Fruit fly (Drosophila melanogaster): ENCODE results near the gene Traf6.

Gene Traf6

DNA sequence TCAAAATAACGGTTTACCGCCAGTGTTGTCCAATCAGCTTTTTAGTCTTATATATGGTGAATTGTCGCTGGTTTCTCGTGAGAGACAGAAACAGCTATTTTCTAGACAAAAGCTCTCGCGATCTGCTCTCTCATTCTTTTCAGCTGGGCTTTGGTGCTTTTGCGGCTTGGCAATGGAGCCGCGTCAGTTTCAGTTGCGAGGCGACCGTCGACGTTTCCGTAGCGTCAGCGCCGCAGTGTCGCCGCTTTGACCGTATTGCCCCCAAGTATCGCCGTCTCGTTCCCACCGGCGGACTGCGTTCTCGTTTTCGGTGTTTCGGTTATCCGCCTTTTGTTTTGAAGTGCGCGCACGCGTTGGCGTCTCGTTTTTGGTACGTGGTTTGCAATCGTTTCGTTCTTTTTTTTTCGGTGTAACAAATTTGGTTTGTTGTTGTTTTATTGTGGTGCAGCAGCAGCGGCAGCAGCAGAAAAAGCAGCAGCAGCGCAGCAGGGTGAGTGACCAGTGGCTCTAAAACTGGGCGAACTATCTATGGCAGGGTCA is 35.9 kb upstream of the Traf6 start (continued):
- TF ChIP-seq cato (GFP tag; optimal IDR thresholded peaks at IDR 0.05; ENCODE audit: borderline replicate concordance) (no peak), CG6854 (GFP tag; optimal IDR thresholded peaks at IDR 0.05) (peak; percentile 13), lmd (GFP tag; IDR thresholded peaks at IDR 0.05) (0 out of 2 replicates have a peak, but pooled peaks have one; percentile 6), Tbp (GFP tag; optimal IDR thresholded peaks at IDR 0.05) (no peak), CG6654 (GFP tag; optimal IDR thresholded peaks at IDR 0.05) (peak; percentile 94), ken (GFP tag; IDR thresholded peaks at IDR 0.05) (no peak), CG18619 (GFP tag; optimal IDR thresholded peaks at IDR 0.05) (no peak), br (optimal IDR thresholded peaks at IDR 0.05) (no peak), lilli (GFP tag; optimal IDR thresholded peaks at IDR 0.05) (no peak), ci (GFP tag; IDR thresholded peaks at IDR 0.05) (peak; percentile 73), shn (GFP tag; optimal IDR thresholded peaks at IDR 0.05) (no peak), cwo (GFP tag; optimal IDR thresholded peaks at IDR 0.05) (peak; percentile 73), CG7987 (GFP tag; optimal IDR thresholded peaks at IDR 0.05) (peak; percentile 34), Asciz (GFP tag; optimal IDR thresholded peaks at IDR 0.05) (no peak), CG8281 (tag; optimal IDR thresholded peaks at IDR 0.05) (no peak), CG2199 (GFP tag; IDR thresholded peaks at IDR 0.05) (0 out of 3 replicates have a peak, but pooled peaks have one; percentile 53), sr (GFP tag; IDR thresholded peaks at IDR 0.05) (peak; percentile 80), tio (GFP tag; optimal IDR thresholded peaks at IDR 0.05) (no peak), CG1792 (GFP tag; optimal IDR thresholded peaks at IDR 0.05) (no peak), peb (GFP tag; IDR thresholded peaks at IDR 0.05) (no peak), CG33213 (GFP tag; optimal IDR thresholded peaks at IDR 0.05) (no peak), kni (GFP tag; optimal IDR thresholded peaks at IDR 0.05) (peak; percentile 69), Mrtf (GFP tag; IDR thresholded peaks at IDR 0.05) (no peak), Doc2 (GFP tag; IDR thresholded peaks at IDR 0.05) (no peak), Trl (optimal IDR thresholded peaks at IDR 0.05) (peak; percentile 28 to 58), Trl (GFP tag; optimal IDR thresholded peaks at IDR 0.05) (no peak), CG8765 (GFP tag; IDR thresholded peaks at IDR 0.05) (0 out of 2 replicates have a peak, but pooled peaks have one; percentile 7), CG4707 (GFP tag; optimal IDR thresholded peaks at IDR 0.05) (no peak), CG34224 (GFP tag; IDR thresholded peaks at IDR 0.05; ENCODE audit: partially characterized antibody) (no peak), CHES-1-like (GFP tag; optimal IDR thresholded peaks at IDR 0.05) (no peak), chn (GFP tag; optimal IDR thresholded peaks at IDR 0.05) (no peak), chinmo (GFP tag; IDR thresholded peaks at IDR 0.05; ENCODE audit: partially characterized antibody) (peak; percentile 97), slbo (GFP tag; IDR thresholded peaks at IDR 0.05) (no peak), HLH4C (GFP tag; IDR thresholded peaks at IDR 0.05; ENCODE audit: partially characterized antibody) (peak; percentile 50), CG8944 (GFP tag; optimal IDR thresholded peaks at IDR 0.05) (peak; percentile 4), CG10321 (GFP tag; IDR thresholded peaks at IDR 0.05) (peak; percentile 68; the same call in 1 of the 2 replicates), CG3407 (GFP tag; optimal IDR thresholded peaks at IDR 0.05) (no peak), Bgb (GFP tag; IDR thresholded peaks at IDR 0.05; ENCODE audit: partially characterized antibody) (peak; percentile 62; the same call in 1 of the 2 replicates), B-H1 (GFP tag; IDR thresholded peaks at IDR 0.05) (no peak), vvl (GFP tag; IDR thresholded peaks at IDR 0.05) (peak; percentile 51; the same call in 1 of the 2 replicates), twi (tag; optimal IDR thresholded peaks at IDR 0.05) (no peak), wor (GFP tag; IDR thresholded peaks at IDR 0.05) (no peak), bsh (GFP tag; optimal IDR thresholded peaks at IDR 0.05) (no peak), CG15011 (GFP tag; optimal IDR thresholded peaks at IDR 0.05) (no peak), fru (optimal IDR thresholded peaks at IDR 0.05) (no peak), chm (GFP tag; IDR thresholded peaks at IDR 0.05) (no peak), Rx (GFP tag; IDR thresholded peaks at IDR 0.05) (no peak), D (optimal IDR thresholded peaks at IDR 0.05) (no peak), D (GFP tag; optimal IDR thresholded peaks at IDR 0.05) (no peak), CG12391 (tag; optimal IDR thresholded peaks at IDR 0.05) (no peak), HmgD (GFP tag; optimal IDR thresholded peaks at IDR 0.05) (peak; percentile 4), ewg (GFP tag; optimal IDR thresholded peaks at IDR 0.05) (no peak)

Measured in whole organism, embryonic.